Worm (Caenorhabditis elegans) whole organism, L2 larva: Measurements from ENCODE around the gene F07H5.13.

Experiments
- C34F6.9 ChIP-seq: fragments of 150-350 bp; optimal IDR thresholded peaks from 2 replicates; lab custom pipeline; 2014; ENCODE audit warnings: missing biosample characterization, missing genetic modification characterization
- F13H6.1 ChIP-seq: sonication (generic microtip); optimal IDR thresholded peaks from 2 replicates; lab custom pipeline; 2016; ENCODE audit warnings: missing genetic modification characterization, missing compliant biosample characterization
- ZK546.5 ChIP-seq: sonication (generic microtip); optimal IDR thresholded peaks from 2 replicates; lab custom pipeline; 2017; ENCODE audit warnings: missing biosample characterization, missing genetic modification characterization
- ama-1 ChIP-seq: fragments of 150-350 bp; optimal IDR thresholded peaks from 2 replicates; lab custom pipeline; 2018; ENCODE audit warnings: inconsistent platforms
- blmp-1 ChIP-seq: sonication (generic microtip); optimal IDR thresholded peaks from 2 replicates; lab custom pipeline; 2017; ENCODE audit warnings: missing genetic modification characterization, mild to moderate bottlenecking, missing compliant biosample characterization, antibody characterized with exemption, moderate library complexity; ENCODE audit not compliant: insufficient read depth
- ceh-82 ChIP-seq: fragments of 150-350 bp; optimal IDR thresholded peaks from 2 replicates; lab custom pipeline; 2014; ENCODE audit warnings: missing biosample characterization, missing genetic modification characterization
- crh-2 ChIP-seq: sonication (generic microtip); optimal IDR thresholded peaks from 2 replicates; lab custom pipeline; 2017; ENCODE audit warnings: missing biosample characterization, missing genetic modification characterization
- dmd-4 ChIP-seq: sonication (generic microtip); optimal IDR thresholded peaks from 2 replicates; lab custom pipeline; 2017; ENCODE audit warnings: missing biosample characterization, missing genetic modification characterization
- egl-27 ChIP-seq: sonication (generic microtip); optimal IDR thresholded peaks from 3 replicates; lab custom pipeline; 2017; ENCODE audit warnings: missing biosample characterization, missing genetic modification reagents, missing genetic modification characterization
- elt-3 ChIP-seq: sonication (generic microtip); optimal IDR thresholded peaks from 2 replicates; lab custom pipeline; 2017; ENCODE audit warnings: missing biosample characterization, missing genetic modification characterization
- fos-1 ChIP-seq: fragments of 150-350 bp; optimal IDR thresholded peaks from 2 replicates; lab custom pipeline; 2014; ENCODE audit warnings: missing biosample characterization, missing genetic modification characterization
- lin-11 ChIP-seq: fragments of 150-350 bp; sonication (generic microtip); optimal IDR thresholded peaks from 2 replicates; lab custom pipeline; 2014; ENCODE audit warnings: missing biosample characterization, missing genetic modification characterization, inconsistent platforms, mixed read lengths
- lin-13 ChIP-seq: fragments of 150-350 bp; optimal IDR thresholded peaks from 2 replicates; lab custom pipeline; 2014; ENCODE audit warnings: missing biosample characterization, missing genetic modification reagents, missing genetic modification characterization
- lin-39 ChIP-seq: fragments of 150-350 bp; optimal IDR thresholded peaks from 2 replicates; lab custom pipeline; 2014; ENCODE audit warnings: missing biosample characterization, missing genetic modification reagents, missing genetic modification characterization
- lsy-2 ChIP-seq, 2 experiments: fragments of 150-350 bp in 1 of 2; sonication (generic microtip) in 1 of 2; optimal IDR thresholded peaks; 2 replicates each; lab custom pipeline; 2014 to 2017; ENCODE audit warnings: missing biosample characterization in 2 of 2, missing genetic modification characterization in 2 of 2
- mab-5 ChIP-seq: fragments of 150-350 bp; optimal IDR thresholded peaks from 2 replicates; lab custom pipeline; 2014; ENCODE audit warnings: missing biosample characterization, missing genetic modification characterization
- mbf-1 ChIP-seq: sonication (generic microtip); optimal IDR thresholded peaks from 2 replicates; lab custom pipeline; 2017; ENCODE audit warnings: missing biosample characterization, missing genetic modification characterization
- mdl-1 ChIP-seq, 2 experiments: fragments of 150-350 bp in 1 of 2; sonication (generic microtip) in 1 of 2; optimal IDR thresholded peaks; 2 replicates each; lab custom pipeline; 2017; ENCODE audit warnings: missing biosample characterization in 2 of 2, missing genetic modification characterization in 2 of 2
- nhr-10 ChIP-seq: sonication (generic microtip); optimal IDR thresholded peaks from 2 replicates; lab custom pipeline; 2017; ENCODE audit warnings: missing biosample characterization, missing genetic modification characterization
- nhr-11 ChIP-seq: fragments of 150-350 bp; optimal IDR thresholded peaks from 2 replicates; lab custom pipeline; 2014; ENCODE audit warnings: missing biosample characterization, missing genetic modification characterization
- nhr-12 ChIP-seq: fragments of 150-350 bp; optimal IDR thresholded peaks from 2 replicates; lab custom pipeline; 2014; ENCODE audit warnings: missing biosample characterization, missing genetic modification characterization
- nhr-129 ChIP-seq: fragments of 150-350 bp; optimal IDR thresholded peaks from 2 replicates; lab custom pipeline; 2014; ENCODE audit warnings: missing biosample characterization, missing genetic modification characterization
- nhr-21 ChIP-seq: fragments of 150-350 bp; optimal IDR thresholded peaks from 2 replicates; lab custom pipeline; 2014; ENCODE audit warnings: missing biosample characterization, missing genetic modification characterization
- nhr-237 ChIP-seq: fragments of 150-350 bp; optimal IDR thresholded peaks from 2 replicates; lab custom pipeline; 2014; ENCODE audit warnings: missing biosample characterization, missing genetic modification characterization
- nhr-25 ChIP-seq: fragments of 150-350 bp; sonication (generic microtip); optimal IDR thresholded peaks from 3 replicates; lab custom pipeline; 2014; ENCODE audit warnings: missing biosample characterization, missing genetic modification characterization
- nhr-77 ChIP-seq: fragments of 150-350 bp; optimal IDR thresholded peaks from 2 replicates; lab custom pipeline; 2014; ENCODE audit warnings: missing biosample characterization, missing genetic modification characterization
- peb-1 ChIP-seq: fragments of 150-350 bp; optimal IDR thresholded peaks from 2 replicates; lab custom pipeline; 2014; ENCODE audit warnings: missing biosample characterization, missing genetic modification characterization
- sem-4 ChIP-seq: fragments of 150-350 bp; optimal IDR thresholded peaks from 2 replicates; lab custom pipeline; 2014; ENCODE audit warnings: missing biosample characterization, missing genetic modification reagents, missing genetic modification characterization
- skn-1 ChIP-seq: sonication (generic microtip); optimal IDR thresholded peaks from 2 replicates; lab custom pipeline; 2017; ENCODE audit warnings: missing biosample characterization, missing genetic modification characterization
- sma-3 ChIP-seq: sonication (generic microtip); optimal IDR thresholded peaks from 2 replicates; lab custom pipeline; 2016; ENCODE audit warnings: missing genetic modification reagents, missing genetic modification characterization, missing compliant biosample characterization
- sma-9 ChIP-seq, 2 experiments: fragments of 150-350 bp in 1 of 2; sonication (generic microtip) in 1 of 2; optimal IDR thresholded peaks; 2 replicates each; lab custom pipeline; 2014 to 2016; ENCODE audit warnings: missing genetic modification characterization in 2 of 2, mild to moderate bottlenecking in 1 of 2, missing biosample characterization in 1 of 2, missing compliant biosample characterization in 1 of 2, missing genetic modification reagents in 1 of 2, moderate library complexity in 1 of 2
- snpc-4 ChIP-seq: fragments of 150-350 bp; optimal IDR thresholded peaks from 2 replicates; lab custom pipeline; 2014; ENCODE audit warnings: missing biosample characterization, missing genetic modification characterization
- unc-39 ChIP-seq: fragments of 150-350 bp; optimal IDR thresholded peaks from 2 replicates; lab custom pipeline; 2014; ENCODE audit warnings: missing biosample characterization, missing genetic modification characterization
- unc-55 ChIP-seq: fragments of 150-350 bp; sonication (generic microtip); optimal IDR thresholded peaks from 3 replicates; lab custom pipeline; 2014; ENCODE audit warnings: missing biosample characterization, missing genetic modification reagents, missing genetic modification characterization
- unc-62 ChIP-seq: fragments of 150-350 bp; optimal IDR thresholded peaks from 2 replicates; lab custom pipeline; 2014; ENCODE audit warnings: missing biosample characterization, missing genetic modification reagents, missing genetic modification characterization
- zag-1 ChIP-seq: fragments of 150-350 bp; optimal IDR thresholded peaks from 2 replicates; lab custom pipeline; 2014; ENCODE audit warnings: missing biosample characterization, missing genetic modification characterization
- ztf-1 ChIP-seq: fragments of 200-800 bp; sonication (Bioruptor generic); conservative IDR thresholded peaks from 2 replicates; pipeline ENCODE4 v1.3.6; 2022; ENCODE audit warnings: missing genetic modification characterization, missing compliant biosample characterization
- ztf-11 ChIP-seq: sonication (generic microtip); optimal IDR thresholded peaks from 2 replicates; lab custom pipeline; 2017; ENCODE audit warnings: missing biosample characterization, missing genetic modification characterization

Gene F07H5.13

ce11 chrII:8747246-8747938 is 43.0 kb upstream of the F07H5.13 start (continued):
- no peak for TF ChIP-seq blmp-1 (tag; lab: Kevin White, UChicago)
- TF ChIP-seq mdl-1 (tag; optimal IDR thresholded peaks at IDR 0.05; lab: Kevin White, UChicago): no peak
- TF ChIP-seq lin-13 (GFP tag; lab: Kevin White, UChicago): peak; percentile 51
- peak; percentile 97 for TF ChIP-seq nhr-25
- peak; percentile 82 for TF ChIP-seq nhr-21 (tag; lab: Kevin White, UChicago)
- TF ChIP-seq ztf-1 (GFP tag; lab: Robert Waterston, UW): 0 out of 2 replicates have a peak, but pooled peaks have one; percentile 85
- TF ChIP-seq unc-39 (tag; lab: Kevin White, UChicago): no peak
- no peak for TF ChIP-seq unc-55
- TF ChIP-seq ama-1 (lab: Kevin White, UChicago): peak; percentile 96
- peak; percentile 73 for TF ChIP-seq sma-9 (GFP tag; optimal IDR thresholded peaks at IDR 0.05; lab: Kevin White, UChicago)
- no peak for TF ChIP-seq sma-9 (tag; optimal IDR thresholded peaks at IDR 0.05; lab: Kevin White, UChicago)
- TF ChIP-seq zag-1 (tag; lab: Kevin White, UChicago): no peak
- TF ChIP-seq snpc-4 (tag; lab: Kevin White, UChicago): peak; percentile 1
- no peak for TF ChIP-seq ceh-82 (tag; lab: Kevin White, UChicago)
- TF ChIP-seq dmd-4 (tag; lab: Kevin White, UChicago): no peak
- peak; percentile 75 for TF ChIP-seq nhr-129

- no peak for TF ChIP-seq ztf-11 (tag; lab: Kevin White, UChicago)
- TF ChIP-seq nhr-25: no peak
- no peak for TF ChIP-seq mdl-1 (tag; optimal IDR thresholded peaks at IDR 0.05; lab: Kevin White, UChicago)
- no peak for TF ChIP-seq F13H6.1 (tag; lab: Kevin White, UChicago)
- TF ChIP-seq unc-62: no peak
- no peak for TF ChIP-seq nhr-129
- TF ChIP-seq nhr-77 (tag; lab: Kevin White, UChicago): no peak
- TF ChIP-seq unc-55: no peak
- TF ChIP-seq lin-13 (GFP tag; lab: Kevin White, UChicago): no peak
- no peak for TF ChIP-seq ZK546.5
These were observed 42.4 kb upstream of the F07H5.13 start for ce11 chrII:8747939-8748352.

ce11 chrII:8748638-8749037 is 41.7 kb upstream of the F07H5.13 start:
- TF ChIP-seq nhr-77 (tag; lab: Kevin White, UChicago) (no peak), lin-11 (no peak), nhr-237 (tag; lab: Kevin White, UChicago) (no peak), crh-2 (tag; lab: Kevin White, UChicago) (no peak), ztf-11 (tag; lab: Kevin White, UChicago) (no peak), nhr-12 (tag; lab: Kevin White, UChicago) (no peak), unc-55 (no peak), nhr-25 (no peak)

- TF ChIP-seq ama-1 (lab: Kevin White, UChicago) (no peak), crh-2 (tag; lab: Kevin White, UChicago) (no peak), lsy-2 (tag; optimal IDR thresholded peaks at IDR 0.05; lab: Kevin White, UChicago) (no peak), blmp-1 (tag; lab: Kevin White, UChicago) (peak; percentile 98), ztf-11 (tag; lab: Kevin White, UChicago) (no peak)
These were observed 41.3 kb upstream of the F07H5.13 start for ce11 chrII:8749084-8749483.

ce11 chrII:8750056-8750455 is 40.3 kb upstream of the F07H5.13 start:
- TF ChIP-seq ztf-1 (GFP tag; lab: Robert Waterston, UW) (no peak), sma-3 (no peak), nhr-129 (peak; percentile 13), ceh-82 (tag; lab: Kevin White, UChicago) (no peak), F13H6.1 (tag; lab: Kevin White, UChicago) (no peak), mbf-1 (tag; lab: Kevin White, UChicago) (no peak), elt-3 (tag; lab: Kevin White, UChicago) (no peak), lin-13 (GFP tag; lab: Kevin White, UChicago) (no peak), skn-1 (tag; lab: Kevin White, UChicago) (no peak), blmp-1 (tag; lab: Kevin White, UChicago) (peak; percentile 98), unc-55 (no peak)

- TF ChIP-seq sem-4 (tag; lab: Kevin White, UChicago) (peak; percentile 88), lsy-2 (tag; optimal IDR thresholded peaks at IDR 0.05; lab: Kevin White, UChicago) (peak in 1 of 2 experiments; percentile 27), ceh-82 (tag; lab: Kevin White, UChicago) (no peak), mab-5 (no peak), elt-3 (tag; lab: Kevin White, UChicago) (no peak), skn-1 (tag; lab: Kevin White, UChicago) (no peak), nhr-129 (no peak), nhr-11 (no peak), nhr-21 (tag; lab: Kevin White, UChicago) (peak; percentile 84), sma-9 (GFP tag; optimal IDR thresholded peaks at IDR 0.05; lab: Kevin White, UChicago) (peak; percentile 1), sma-9 (tag; optimal IDR thresholded peaks at IDR 0.05; lab: Kevin White, UChicago) (no peak), C34F6.9 (no peak), mdl-1 (tag; optimal IDR thresholded peaks at IDR 0.05; lab: Kevin White, UChicago) (peak in 1 of 2 experiments; percentile 10), blmp-1 (tag; lab: Kevin White, UChicago) (peak; percentile 99), egl-27 (tag; lab: Kevin White, UChicago) (peak; percentile 74), nhr-25 (peak; percentile 27), nhr-10 (tag; lab: Kevin White, UChicago) (no peak), zag-1 (tag; lab: Kevin White, UChicago) (no peak), lin-39 (tag; lab: Kevin White, UChicago) (no peak), lin-11 (no peak), fos-1 (tag; lab: Kevin White, UChicago) (peak; percentile 9), peb-1 (tag; lab: Kevin White, UChicago) (peak; percentile 5)
These were observed 39.3 kb upstream of the F07H5.13 start for ce11 chrII:8751042-8751441.
